Worm (Caenorhabditis elegans) whole organism, L3 larva: ENCODE measurements around the gene F46C5.9.

Experiments
- ceh-82 ChIP-seq: fragments of 150-350 bp; optimal IDR thresholded peaks from 2 replicates; lab custom pipeline; 2014; ENCODE audit warnings: missing biosample characterization, missing genetic modification characterization
- ceh-9 ChIP-seq: sonication (generic microtip); optimal IDR thresholded peaks from 2 replicates; lab custom pipeline; 2018; ENCODE audit warnings: missing biosample characterization, missing genetic modification characterization
- elt-3 ChIP-seq, 3 experiments: fragments of 150-350 bp in 1 of 3; sonication (generic microtip) in 2 of 3; optimal IDR thresholded peaks; 2 replicates in 2 of 3; 4 replicates in 1 of 3; lab custom pipeline; 2014 to 2017; ENCODE audit warnings: missing biosample characterization in 3 of 3, missing genetic modification characterization in 3 of 3
- lin-15B ChIP-seq: fragments of 150-350 bp; optimal IDR thresholded peaks from 2 replicates; lab custom pipeline; 2014; ENCODE audit warnings: missing biosample characterization, missing genetic modification characterization
- lin-39 ChIP-seq: fragments of 150-350 bp; optimal IDR thresholded peaks from 2 replicates; lab custom pipeline; 2018; ENCODE audit warnings: missing biosample characterization, missing genetic modification reagents, missing genetic modification characterization
- nhr-28 ChIP-seq: fragments of 150-350 bp; optimal IDR thresholded peaks from 2 replicates; lab custom pipeline; 2014; ENCODE audit warnings: missing biosample characterization, missing genetic modification characterization
- pha-4 ChIP-seq: fragments of 150-350 bp; optimal IDR thresholded peaks from 2 replicates; lab custom pipeline; 2014; ENCODE audit warnings: missing biosample characterization, missing genetic modification reagents, missing genetic modification characterization
- pqm-1 ChIP-seq: fragments of 150-350 bp; optimal IDR thresholded peaks from 2 replicates; lab custom pipeline; 2017; ENCODE audit warnings: missing biosample characterization, missing genetic modification characterization, inconsistent platforms
- snpc-4 ChIP-seq: fragments of 150-350 bp; optimal IDR thresholded peaks from 2 replicates; lab custom pipeline; 2014; ENCODE audit warnings: missing biosample characterization, missing genetic modification characterization
- ztf-11 ChIP-seq: fragments of 150-350 bp; optimal IDR thresholded peaks from 2 replicates; lab custom pipeline; 2014; ENCODE audit warnings: missing biosample characterization, missing genetic modification characterization
- ztf-4 ChIP-seq: fragments of 150-350 bp; optimal IDR thresholded peaks from 2 replicates; lab custom pipeline; 2014; ENCODE audit warnings: missing biosample characterization, missing genetic modification characterization

DNA sequence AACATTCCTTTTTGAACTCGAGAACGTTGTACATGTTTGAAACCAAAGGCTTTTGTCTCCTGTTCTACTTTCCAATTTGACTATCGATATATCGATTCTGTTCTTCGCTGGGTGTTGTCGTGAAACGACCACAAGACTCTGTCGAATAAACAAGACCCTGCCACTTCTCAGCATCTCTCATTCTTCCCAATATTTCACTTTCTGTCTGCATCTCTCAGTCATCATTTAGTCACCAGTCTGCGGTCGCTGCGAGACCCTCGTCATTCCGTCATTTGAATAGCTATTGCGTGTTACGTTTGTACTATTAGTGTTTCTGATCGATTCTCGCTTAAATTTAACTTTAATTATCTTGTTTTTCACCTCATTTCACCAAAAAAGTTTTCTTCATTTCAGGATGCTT is 23.2 kb downstream of the F46C5.9 start:
- TF ChIP-seq nhr-28 (tag; lab: Kevin White, UChicago) (no peak), snpc-4 (tag; lab: Kevin White, UChicago) (peak; percentile 58), pha-4 (tag; lab: Kevin White, UChicago) (peak; percentile 99), ztf-11 (tag; lab: Kevin White, UChicago) (no peak), pqm-1 (tag; lab: Kevin White, UChicago) (peak; percentile 86), lin-39 (peak; percentile 96), lin-15B (tag; lab: Kevin White, UChicago) (peak; percentile 85), ceh-9 (tag; lab: Kevin White, UChicago) (no peak), ceh-82 (tag; lab: Kevin White, UChicago) (peak; percentile 42), elt-3 (tag; optimal IDR thresholded peaks at IDR 0.05; lab: Kevin White, UChicago) (peak in 1 of 3 experiments; percentile 57), ztf-4 (tag; lab: Kevin White, UChicago) (peak; percentile 59)
